Worm (Caenorhabditis elegans) whole organism, young adult: Measurements from ENCODE around the gene srx-31.
A peak's percentile ranks its signal among the peaks of the same experiment; 100 is the strongest.

Experiments used
- B0261.1 ChIP-seq: sonication (generic microtip); optimal IDR thresholded peaks from 2 replicates; lab custom pipeline; 2016; ENCODE audit warnings: mild to moderate bottlenecking, missing genetic modification characterization, moderate library complexity, missing compliant biosample characterization
- F37B4.10 ChIP-seq: fragments of 200-800 bp; sonication (Bioruptor generic); IDR thresholded peaks from 2 replicates; pipeline ENCODE4 v1.3.6; 2022; ENCODE audit warnings: missing genetic modification characterization, missing compliant biosample characterization
- F39B2.1 ChIP-seq: fragments of 200-800 bp; sonication (Bioruptor generic); IDR thresholded peaks from 2 replicates; pipeline ENCODE4 v1.3.6; 2022; ENCODE audit warnings: missing genetic modification reagents, missing genetic modification characterization, missing compliant biosample characterization
- F52B5.7 ChIP-seq: sonication (generic microtip); optimal IDR thresholded peaks from 2 replicates; lab custom pipeline; 2016; ENCODE audit warnings: mild to moderate bottlenecking, missing genetic modification characterization, missing compliant biosample characterization
- F55B11.4 ChIP-seq: sonication (generic microtip); optimal IDR thresholded peaks from 2 replicates; lab custom pipeline; 2016; ENCODE audit warnings: missing compliant biosample characterization, missing genetic modification characterization, borderline replicate concordance; ENCODE audit not compliant: insufficient read depth
- F57A8.1 ChIP-seq: fragments of 200-800 bp; sonication (Bioruptor generic); optimal IDR thresholded peaks from 2 replicates; lab custom pipeline; 2018; ENCODE audit warnings: mild to moderate bottlenecking, missing genetic modification characterization, moderate library complexity, missing compliant biosample characterization
- F57C9.4 ChIP-seq: sonication (generic microtip); optimal IDR thresholded peaks from 2 replicates; lab custom pipeline; 2017; ENCODE audit warnings: mild to moderate bottlenecking, missing genetic modification characterization, missing compliant biosample characterization
- Y56A3A.18 ChIP-seq: fragments of 200-800 bp; sonication (Bioruptor generic); IDR thresholded peaks from 2 replicates; pipeline ENCODE4 v1.3.6; 2022; ENCODE audit warnings: missing genetic modification reagents, missing genetic modification characterization, missing compliant biosample characterization
- Y95B8A.8 ChIP-seq: fragments of 200-800 bp; sonication (Bioruptor generic); IDR thresholded peaks from 2 replicates; pipeline ENCODE4 v1.3.6; 2022; ENCODE audit warnings: missing genetic modification reagents, missing genetic modification characterization, missing compliant biosample characterization
- ZK185.1 ChIP-seq: sonication (generic microtip); optimal IDR thresholded peaks from 2 replicates; lab custom pipeline; 2016; ENCODE audit warnings: mild to moderate bottlenecking, missing genetic modification characterization, missing compliant biosample characterization; ENCODE audit not compliant: poor library complexity, severe bottlenecking
- akir-1 ChIP-seq: fragments of 200-800 bp; sonication (Bioruptor generic); optimal IDR thresholded peaks from 2 replicates; lab custom pipeline; 2018; ENCODE audit warnings: mild to moderate bottlenecking, missing genetic modification characterization, moderate library complexity, missing compliant biosample characterization
- cebp-2 ChIP-seq: fragments of 200-800 bp; sonication (Bioruptor generic); IDR thresholded peaks from 2 replicates; pipeline ENCODE4 v1.3.6; 2022; ENCODE audit warnings: missing genetic modification characterization, missing compliant biosample characterization
- ceh-100 ChIP-seq: fragments of 200-800 bp; sonication (Bioruptor generic); IDR thresholded peaks from 2 replicates; pipeline ENCODE4 v1.3.6; 2022; ENCODE audit warnings: missing genetic modification reagents, missing genetic modification characterization, missing compliant biosample characterization
- ceh-79 ChIP-seq: sonication (generic microtip); optimal IDR thresholded peaks from 2 replicates; lab custom pipeline; 2017; ENCODE audit warnings: mild to moderate bottlenecking, missing genetic modification characterization, missing compliant biosample characterization
- chd-7 ChIP-seq: sonication (generic microtip); optimal IDR thresholded peaks from 2 replicates; lab custom pipeline; 2016; ENCODE audit warnings: mild to moderate bottlenecking, missing genetic modification characterization, moderate library complexity, missing compliant biosample characterization
- dpl-1 ChIP-seq: fragments of 150-350 bp; optimal IDR thresholded peaks from 2 replicates; lab custom pipeline; 2014; ENCODE audit warnings: missing biosample characterization, missing genetic modification reagents, missing genetic modification characterization
- efl-1 ChIP-seq: fragments of 150-350 bp; optimal IDR thresholded peaks from 2 replicates; lab custom pipeline; 2014; ENCODE audit warnings: missing biosample characterization, missing genetic modification reagents, missing genetic modification characterization
- egl-18 ChIP-seq: fragments of 200-800 bp; sonication (Bioruptor generic); IDR thresholded peaks from 2 replicates; pipeline ENCODE4 v1.3.6; 2022; ENCODE audit warnings: missing genetic modification reagents, missing genetic modification characterization, missing compliant biosample characterization
- hlh-12 ChIP-seq: sonication (generic microtip); optimal IDR thresholded peaks from 2 replicates; lab custom pipeline; 2016; ENCODE audit warnings: missing genetic modification characterization, missing compliant biosample characterization
- lag-1 ChIP-seq: fragments of 200-800 bp; sonication (Bioruptor generic); IDR thresholded peaks from 2 replicates; pipeline ENCODE4 v1.3.6; 2022; ENCODE audit warnings: missing genetic modification reagents, missing genetic modification characterization, missing compliant biosample characterization
- let-607 ChIP-seq, 2 experiments: fragments of 200-800 bp in 1 of 2; sonication (Bioruptor generic) in 1 of 2; sonication (generic microtip) in 1 of 2; optimal IDR thresholded peaks; 2 replicates each; lab custom pipeline; 2016 to 2018; ENCODE audit warnings: mild to moderate bottlenecking in 2 of 2, missing compliant biosample characterization in 2 of 2, missing genetic modification characterization in 2 of 2, moderate library complexity in 2 of 2, missing genotype in 1 of 2
- lin-35 ChIP-seq, 3 experiments: fragments of 150-350 bp in 2 of 3; sonication (generic microtip) in 1 of 3; optimal IDR thresholded peaks; 2 replicates each; lab custom pipeline; 2014 to 2018; ENCODE audit warnings: missing biosample characterization in 3 of 3, missing genetic modification characterization in 3 of 3, missing genetic modification reagents in 3 of 3
- madf-6 ChIP-seq: fragments of 200-800 bp; sonication (Bioruptor generic); IDR thresholded peaks from 2 replicates; pipeline ENCODE4 v1.3.6; 2022; ENCODE audit warnings: missing genetic modification reagents, missing genetic modification characterization, missing compliant biosample characterization
- nfyb-1 ChIP-seq: fragments of 200-800 bp; sonication (Bioruptor generic); IDR thresholded peaks from 2 replicates; pipeline ENCODE4 v1.3.6; 2022; ENCODE audit warnings: missing genetic modification reagents, missing genetic modification characterization, missing compliant biosample characterization
- rcor-1 ChIP-seq: fragments of 200-800 bp; sonication (Bioruptor generic); IDR thresholded peaks from 2 replicates; pipeline ENCODE4 v1.3.6; 2022; ENCODE audit warnings: missing genetic modification reagents, missing genetic modification characterization, missing compliant biosample characterization
- rpc-1 ChIP-seq, 2 experiments: fragments of 150-350 bp in 1 of 2; sonication (generic microtip) in 1 of 2; optimal IDR thresholded peaks; 2 replicates each; lab custom pipeline; 2014 to 2018; ENCODE audit warnings: missing biosample characterization in 1 of 2, missing genetic modification characterization in 1 of 2, missing genetic modification reagents in 1 of 2, missing genotype in 1 of 2
- sptf-2 ChIP-seq: fragments of 200-800 bp; sonication (Bioruptor generic); optimal IDR thresholded peaks from 2 replicates; lab custom pipeline; 2018; ENCODE audit warnings: mild to moderate bottlenecking, missing genetic modification characterization, missing compliant biosample characterization
- tlf-1 ChIP-seq: fragments of 200-800 bp; sonication (Bioruptor generic); optimal IDR thresholded peaks from 2 replicates; lab custom pipeline; 2018; ENCODE audit warnings: mild to moderate bottlenecking, missing genetic modification characterization, missing compliant biosample characterization
- unc-130 ChIP-seq: sonication (generic microtip); optimal IDR thresholded peaks from 2 replicates; lab custom pipeline; 2016; ENCODE audit warnings: missing genetic modification reagents, missing genetic modification characterization, missing compliant biosample characterization
- zfh-2 ChIP-seq: fragments of 200-800 bp; sonication (Bioruptor generic); conservative IDR thresholded peaks from 2 replicates; pipeline ENCODE4 v1.3.6; 2022; ENCODE audit warnings: missing genetic modification reagents, missing genetic modification characterization, missing compliant biosample characterization
- zim-3 ChIP-seq: sonication (generic microtip); optimal IDR thresholded peaks from 2 replicates; lab custom pipeline; 2017; ENCODE audit warnings: mild to moderate bottlenecking, missing genetic modification characterization, moderate library complexity, missing compliant biosample characterization
- ztf-26 ChIP-seq: sonication (generic microtip); optimal IDR thresholded peaks from 2 replicates; lab custom pipeline; 2017; ENCODE audit warnings: missing genetic modification characterization, missing compliant biosample characterization

Gene srx-31

ce11 chrV:810281-810862, 12.4 kb downstream of the srx-31 start, which contains the start of gene R13D11.4:
R13D11.4 (plus strand) TSS chrV:810812.
- TF ChIP-seq egl-18 (GFP tag; lab: Robert Waterston, UW) (no peak), F52B5.7 (tag; lab: Kevin White, UChicago) (no peak), ceh-79 (tag; lab: Kevin White, UChicago) (no peak), ceh-100 (no peak)

- TF ChIP-seq chd-7 (tag; lab: Kevin White, UChicago): no peak
- no peak for TF ChIP-seq B0261.1
- TF ChIP-seq F39B2.1: no peak
- no peak for TF ChIP-seq rpc-1 (optimal IDR thresholded peaks at IDR 0.05; lab: Kevin White, UChicago)
- TF ChIP-seq rpc-1 (tag; optimal IDR thresholded peaks at IDR 0.05; lab: Kevin White, UChicago): no peak
- no peak for TF ChIP-seq F37B4.10
- TF ChIP-seq zim-3: no peak
- TF ChIP-seq ztf-26 (tag; lab: Kevin White, UChicago): no peak
- TF ChIP-seq tlf-1 (GFP tag; lab: Kevin White, UChicago): no peak
- no peak for TF ChIP-seq hlh-12
- TF ChIP-seq F57A8.1 (GFP tag; lab: Kevin White, UChicago): no peak
- TF ChIP-seq dpl-1 (GFP tag; lab: Kevin White, UChicago): no peak
- TF ChIP-seq Y95B8A.8 (GFP tag; lab: Robert Waterston, UW): no peak
- no peak for TF ChIP-seq Y56A3A.18 (GFP tag; lab: Robert Waterston, UW)
- TF ChIP-seq madf-6 (GFP tag; lab: Robert Waterston, UW): no peak
- TF ChIP-seq lag-1 (GFP tag; lab: Robert Waterston, UW): no peak
- no peak for TF ChIP-seq efl-1 (GFP tag; lab: Kevin White, UChicago)
- no peak for TF ChIP-seq let-607 (tag; optimal IDR thresholded peaks at IDR 0.05; lab: Kevin White, UChicago)
Observed at ce11 chrV:808260-808659, 14.6 kb downstream of the srx-31 start.

- TF ChIP-seq zfh-2 (GFP tag; lab: Robert Waterston, UW): peak; percentile 38; the same call in 1 of the 2 replicates
- TF ChIP-seq F55B11.4 (tag; lab: Kevin White, UChicago): no peak
Observed at ce11 chrV:804485-804884, 18.3 kb downstream of the srx-31 start, which contains the start of gene nhr-270. nhr-270 (minus strand) TSS chrV:804741.

- no peak for TF ChIP-seq akir-1
- TF ChIP-seq lin-35 (GFP tag; optimal IDR thresholded peaks at IDR 0.05; lab: Kevin White, UChicago): no peak
- no peak for TF ChIP-seq unc-130 (GFP tag; lab: Kevin White, UChicago)
- TF ChIP-seq F57C9.4 (tag; lab: Kevin White, UChicago): no peak
- no peak for TF ChIP-seq rpc-1 (optimal IDR thresholded peaks at IDR 0.05; lab: Kevin White, UChicago)
- TF ChIP-seq rpc-1 (tag; optimal IDR thresholded peaks at IDR 0.05; lab: Kevin White, UChicago): no peak
- TF ChIP-seq ZK185.1 (tag; lab: Kevin White, UChicago): no peak
- TF ChIP-seq cebp-2 (GFP tag; lab: Robert Waterston, UW): no peak
- TF ChIP-seq sptf-2 (GFP tag; lab: Kevin White, UChicago): no peak
- TF ChIP-seq let-607 (tag; optimal IDR thresholded peaks at IDR 0.05; lab: Kevin White, UChicago): no peak
- no peak for TF ChIP-seq rcor-1
Observed at ce11 chrV:803472-803871, 19.4 kb downstream of the srx-31 start.

ce11 chrV:802726-803125, 20.1 kb downstream of the srx-31 start:
- TF ChIP-seq tlf-1 (GFP tag; lab: Kevin White, UChicago) (no peak), nfyb-1 (GFP tag; lab: Robert Waterston, UW) (no peak)
